Worm (Caenorhabditis elegans): ENCODE measurements around the gene denn-4.

The denn-4 gene

DNA sequence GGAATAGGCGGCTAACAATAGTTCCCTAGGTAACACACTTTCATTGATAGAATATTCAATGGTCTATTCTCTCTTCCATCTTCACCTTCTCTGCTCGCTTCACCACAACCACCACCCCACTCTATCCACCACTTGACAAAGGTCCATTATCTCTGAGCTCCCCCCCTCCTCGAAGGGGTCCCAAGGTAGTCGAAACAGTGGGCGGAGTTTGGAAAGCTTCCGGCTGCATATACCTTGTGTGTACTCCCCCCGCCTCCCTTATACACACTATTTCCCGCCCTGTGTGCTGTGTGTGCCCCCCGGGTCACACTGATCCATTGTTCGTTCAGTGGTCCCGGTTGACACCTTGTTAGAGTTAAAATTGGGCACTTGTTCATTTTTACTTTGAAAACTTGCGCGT lies 15.3 kb upstream of the denn-4 start:
- peak; percentile 8 for TF ChIP-seq med-1 (GFP tag; optimal IDR thresholded peaks at IDR 0.05; ENCODE audit: insufficient read depth)
- no peak for TF ChIP-seq klf-2 (GFP tag; conservative IDR thresholded peaks at IDR 0.05)

DNA sequence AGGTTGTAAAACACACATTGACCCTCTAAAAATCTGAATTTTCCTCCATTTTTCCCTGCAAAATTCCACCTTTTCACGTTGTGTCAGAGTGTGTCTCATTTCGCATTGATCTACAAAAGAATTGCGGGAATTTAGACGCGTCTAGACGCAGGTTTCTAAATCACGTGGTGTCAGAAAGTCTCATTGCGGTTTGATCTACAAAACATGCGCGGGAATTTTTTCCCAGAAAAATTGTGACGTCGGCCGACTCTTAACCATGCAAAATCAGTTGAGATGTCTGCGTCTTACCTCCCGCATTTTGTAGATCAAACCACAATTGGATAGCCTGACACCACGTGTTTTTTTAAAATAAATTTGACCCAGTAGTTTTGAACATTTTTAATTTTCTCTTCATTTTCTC lies 14.9 kb upstream of the denn-4 start:
- TF ChIP-seq cog-1 (tag; optimal IDR thresholded peaks at IDR 0.05) (no peak), med-1 (GFP tag; optimal IDR thresholded peaks at IDR 0.05; ENCODE audit: insufficient read depth) (no peak), klf-2 (GFP tag; conservative IDR thresholded peaks at IDR 0.05) (no peak), flt-1 (GFP tag; IDR thresholded peaks at IDR 0.05) (no peak), ref-1 (GFP tag; conservative IDR thresholded peaks at IDR 0.05) (no peak), ztf-23 (GFP tag; IDR thresholded peaks at IDR 0.05) (no peak), T22C8.4 (GFP tag; IDR thresholded peaks at IDR 0.05) (no peak), tab-1 (GFP tag; IDR thresholded peaks at IDR 0.05) (no peak), ztf-29 (GFP tag; IDR thresholded peaks at IDR 0.05) (no peak)

DNA sequence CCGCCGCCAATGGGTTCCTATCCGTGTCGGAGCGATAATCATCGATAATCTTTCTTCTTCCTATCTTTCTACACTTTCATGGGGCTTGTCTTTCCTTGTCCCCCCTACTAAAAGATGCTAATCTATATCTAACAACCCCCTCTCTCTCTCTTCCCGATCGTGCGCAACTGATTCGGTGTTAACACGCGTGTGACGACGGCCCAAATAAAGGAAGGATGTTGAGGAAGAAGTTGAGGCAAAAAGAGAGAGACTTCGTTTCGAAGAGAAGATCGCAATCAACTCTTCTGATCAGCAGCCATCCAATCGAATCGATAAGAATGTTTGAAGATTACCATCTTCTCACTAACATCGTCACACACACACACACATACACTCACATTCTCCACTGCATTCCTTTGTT lies 12.5 kb upstream of the denn-4 start:
- TF ChIP-seq cog-1 (tag; optimal IDR thresholded peaks at IDR 0.05) (peak; percentile 19), med-1 (GFP tag; optimal IDR thresholded peaks at IDR 0.05; ENCODE audit: insufficient read depth) (no peak), T22C8.4 (GFP tag; IDR thresholded peaks at IDR 0.05) (no peak), flt-1 (GFP tag; IDR thresholded peaks at IDR 0.05) (no peak), ztf-29 (GFP tag; IDR thresholded peaks at IDR 0.05) (0 out of 2 replicates have a peak, but pooled peaks have one; percentile 45)

DNA sequence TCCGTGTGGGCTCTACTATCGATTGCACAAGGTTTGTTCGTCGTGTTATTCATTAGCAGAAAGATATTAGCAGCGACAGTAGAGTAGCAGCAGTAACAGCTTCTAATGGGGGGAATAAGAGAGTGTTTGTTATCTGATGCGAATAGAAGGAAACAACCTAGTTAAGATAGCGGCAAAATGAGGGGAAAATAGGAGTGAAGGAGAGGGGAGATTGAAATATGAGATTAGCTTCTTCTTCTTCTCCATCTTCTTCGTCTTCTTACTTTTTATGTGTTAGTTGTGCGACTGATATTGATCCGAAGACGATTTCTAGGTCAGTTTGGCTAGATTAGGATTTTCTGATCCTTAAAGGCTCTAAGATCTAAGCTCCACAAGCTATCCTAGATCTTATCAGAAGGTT lies 8.9 kb upstream of the denn-4 start:
- no peak for TF ChIP-seq klf-2 (GFP tag; conservative IDR thresholded peaks at IDR 0.05)

DNA sequence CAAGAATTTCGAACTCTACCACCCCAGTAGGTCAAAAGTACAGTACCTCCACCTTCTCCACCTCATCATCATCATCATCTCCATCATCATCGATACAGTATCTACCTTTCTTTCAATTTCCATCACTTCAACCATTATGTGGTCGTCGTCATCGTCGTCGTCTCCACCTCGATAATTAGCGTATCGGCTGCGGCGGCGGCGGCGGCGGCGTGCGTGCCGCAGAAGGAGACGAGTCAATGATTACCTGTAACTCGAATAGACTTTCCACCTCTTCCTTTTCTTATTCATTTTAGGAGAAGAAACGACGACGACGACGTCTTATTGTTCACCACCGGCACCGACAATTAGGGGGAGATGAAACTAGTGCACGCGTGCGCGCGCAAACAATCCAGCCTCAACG lies 8.3 kb upstream of the denn-4 start:
- no peak for TF ChIP-seq ref-1 (GFP tag; conservative IDR thresholded peaks at IDR 0.05)
- no peak for TF ChIP-seq tab-1 (GFP tag; IDR thresholded peaks at IDR 0.05)
- TF ChIP-seq med-1 (GFP tag; optimal IDR thresholded peaks at IDR 0.05; ENCODE audit: insufficient read depth), result no peak
- no peak for TF ChIP-seq cog-1 (tag; optimal IDR thresholded peaks at IDR 0.05)
- no peak for TF ChIP-seq flt-1 (GFP tag; IDR thresholded peaks at IDR 0.05)
- no peak for TF ChIP-seq T22C8.4 (GFP tag; IDR thresholded peaks at IDR 0.05)
- TF ChIP-seq ztf-23 (GFP tag; IDR thresholded peaks at IDR 0.05), result no peak
- TF ChIP-seq ztf-29 (GFP tag; IDR thresholded peaks at IDR 0.05), result no peak
- no peak for TF ChIP-seq klf-2 (GFP tag; conservative IDR thresholded peaks at IDR 0.05)

DNA sequence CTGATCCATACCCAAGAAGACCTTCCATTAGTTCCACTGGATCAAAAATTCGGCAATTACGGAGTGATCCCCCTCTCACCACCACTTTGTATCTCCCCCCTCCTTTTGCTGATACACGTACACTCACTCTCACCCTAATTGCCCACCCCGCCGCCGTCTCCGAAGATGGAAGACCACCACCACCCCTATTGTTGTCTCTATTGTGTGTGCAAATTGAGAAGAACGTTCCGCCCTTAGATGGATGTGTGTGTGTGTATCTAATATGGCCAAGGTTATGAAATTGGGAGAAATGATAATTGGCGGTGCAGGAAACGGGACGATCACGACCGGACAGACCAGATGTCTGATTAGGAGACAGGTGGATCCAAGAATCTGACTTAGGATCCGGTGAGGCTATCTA lies 7.6 kb upstream of the denn-4 start:
- TF ChIP-seq med-1 (GFP tag; optimal IDR thresholded peaks at IDR 0.05; ENCODE audit: insufficient read depth) (no peak), flt-1 (GFP tag; IDR thresholded peaks at IDR 0.05) (peak; percentile 43; the same call in 1 of the 2 replicates), T22C8.4 (GFP tag; IDR thresholded peaks at IDR 0.05) (no peak), ztf-29 (GFP tag; IDR thresholded peaks at IDR 0.05) (no peak)

DNA sequence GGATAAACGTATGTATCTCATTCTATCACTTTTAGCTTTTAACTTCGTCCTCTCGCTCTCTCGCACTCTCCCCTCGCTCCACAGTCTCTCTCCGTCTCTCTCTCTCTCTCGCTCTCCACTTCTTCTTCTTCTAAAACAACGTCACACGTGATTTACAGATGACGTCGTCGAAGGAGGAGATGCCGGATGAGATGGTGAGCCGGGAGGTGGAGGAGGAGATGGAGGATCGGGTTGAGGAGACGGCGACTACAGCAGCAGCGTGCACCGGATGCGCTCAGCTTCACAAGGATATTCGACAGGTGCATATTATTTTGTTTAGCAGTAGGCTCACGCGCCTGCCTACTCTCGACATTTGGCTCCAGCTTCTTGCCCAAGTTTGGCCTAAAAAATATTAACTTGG lies 6.0 kb upstream of the denn-4 start, which contains the start of gene elt-6:
Gene elt-6, plus strand, starts transcription at position 159 of the 400 bp plus-strand sequence.
- TF ChIP-seq tab-1 (GFP tag; IDR thresholded peaks at IDR 0.05) (no peak), med-1 (GFP tag; optimal IDR thresholded peaks at IDR 0.05; ENCODE audit: insufficient read depth) (no peak), ztf-23 (GFP tag; IDR thresholded peaks at IDR 0.05) (0 out of 2 replicates have a peak, but pooled peaks have one; percentile 37)

DNA sequence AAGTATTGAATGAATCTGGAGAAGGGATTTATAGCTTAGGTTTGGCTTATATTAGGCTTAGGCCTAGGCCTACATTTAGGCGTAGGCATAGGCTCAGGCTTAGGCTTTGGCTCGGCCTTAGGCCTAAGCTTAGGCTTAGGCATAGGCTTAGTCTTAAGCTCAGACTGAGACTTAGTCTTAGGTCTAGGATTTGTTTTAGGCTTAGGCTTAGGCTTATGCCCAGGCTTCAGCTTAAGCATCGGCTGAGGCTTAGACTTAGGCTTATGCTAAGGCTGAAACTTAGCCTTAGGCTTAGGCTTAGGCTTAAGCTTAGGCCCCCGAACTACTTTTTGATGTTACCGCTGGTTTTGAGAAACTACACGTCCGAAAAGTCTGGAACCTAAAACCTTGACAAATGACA lies 3.3 kb upstream of the denn-4 start:
- TF ChIP-seq cog-1 (tag; optimal IDR thresholded peaks at IDR 0.05), result no peak
- peak; percentile 8; the same call in 1 of the 2 replicates for TF ChIP-seq ztf-29 (GFP tag; IDR thresholded peaks at IDR 0.05)

DNA sequence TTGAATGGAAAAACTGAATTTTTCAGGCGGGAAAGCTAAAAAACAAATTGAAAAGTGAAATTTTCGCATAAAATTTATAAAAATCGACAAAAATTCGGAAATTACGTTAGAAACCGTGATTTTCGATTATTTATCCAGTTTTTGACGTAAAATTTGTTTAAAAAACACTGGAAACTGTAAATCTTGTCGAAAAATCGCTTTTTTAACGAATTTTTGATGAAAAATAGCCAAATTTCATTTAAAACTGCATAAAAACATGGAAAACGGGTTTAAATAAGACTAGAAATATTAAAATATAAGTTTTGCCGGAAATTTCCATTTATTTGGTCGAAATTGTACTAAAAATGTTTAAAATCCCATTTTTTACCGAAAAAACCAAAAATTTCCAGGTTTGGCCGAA lies 377 bp downstream of the denn-4 start:
- TF ChIP-seq T22C8.4 (GFP tag; IDR thresholded peaks at IDR 0.05) (no peak), tab-1 (GFP tag; IDR thresholded peaks at IDR 0.05) (no peak), cog-1 (tag; optimal IDR thresholded peaks at IDR 0.05) (no peak), ztf-23 (GFP tag; IDR thresholded peaks at IDR 0.05) (no peak), klf-2 (GFP tag; conservative IDR thresholded peaks at IDR 0.05) (no peak), med-1 (GFP tag; optimal IDR thresholded peaks at IDR 0.05; ENCODE audit: insufficient read depth) (no peak), flt-1 (GFP tag; IDR thresholded peaks at IDR 0.05) (no peak), ref-1 (GFP tag; conservative IDR thresholded peaks at IDR 0.05) (no peak), ztf-29 (GFP tag; IDR thresholded peaks at IDR 0.05) (no peak)

DNA sequence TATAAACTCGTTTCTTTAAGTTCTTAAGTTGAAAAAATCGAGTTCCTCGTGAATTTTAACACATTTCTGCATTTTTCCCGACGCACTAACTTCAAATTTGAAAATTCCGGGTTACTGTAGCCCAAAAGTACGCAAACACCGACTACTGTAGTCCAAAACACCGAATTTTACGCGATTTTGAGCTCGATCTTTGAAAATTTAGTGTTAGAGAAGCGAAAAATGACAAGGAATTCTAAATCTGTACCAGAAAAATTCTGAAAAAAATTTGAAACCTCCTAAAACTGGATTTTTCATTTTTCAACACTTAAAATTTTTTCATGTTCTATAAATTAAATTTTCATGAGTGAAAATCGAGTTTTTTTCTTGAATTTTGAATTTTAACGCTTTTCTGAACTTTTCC lies 21.4 kb downstream of the denn-4 start:
- TF ChIP-seq cog-1 (tag; optimal IDR thresholded peaks at IDR 0.05), result no peak
- no peak for TF ChIP-seq ztf-23 (GFP tag; IDR thresholded peaks at IDR 0.05)
- no peak for TF ChIP-seq T22C8.4 (GFP tag; IDR thresholded peaks at IDR 0.05)
- no peak for TF ChIP-seq flt-1 (GFP tag; IDR thresholded peaks at IDR 0.05)
- no peak for TF ChIP-seq tab-1 (GFP tag; IDR thresholded peaks at IDR 0.05)
- no peak for TF ChIP-seq ztf-29 (GFP tag; IDR thresholded peaks at IDR 0.05)

DNA sequence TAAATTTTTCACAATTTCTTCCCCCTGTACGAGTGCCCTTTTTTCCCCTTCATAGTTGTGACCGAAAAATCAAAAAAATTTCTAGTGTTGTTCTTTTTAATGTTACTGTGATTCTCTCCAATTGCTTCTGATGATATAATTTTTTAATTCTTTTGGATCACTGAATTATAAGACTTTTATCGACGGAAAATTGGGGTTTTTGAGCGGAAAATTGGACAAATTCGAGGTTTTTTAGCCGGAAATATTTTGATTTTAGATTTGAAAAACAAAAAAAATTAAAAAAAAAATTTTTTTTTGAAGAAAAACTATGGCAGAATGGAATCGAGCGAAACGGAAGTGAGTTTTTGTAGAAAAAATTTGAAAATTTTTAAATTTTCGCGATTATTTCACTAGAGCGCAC lies 24.1 kb downstream of the denn-4 start, which contains the start of gene tsen-54:
Gene tsen-54, plus strand, starts transcription at position 301 of the 400 bp plus-strand sequence.
- TF ChIP-seq T22C8.4 (GFP tag; IDR thresholded peaks at IDR 0.05) (no peak), tab-1 (GFP tag; IDR thresholded peaks at IDR 0.05) (no peak), ref-1 (GFP tag; conservative IDR thresholded peaks at IDR 0.05) (no peak), cog-1 (tag; optimal IDR thresholded peaks at IDR 0.05) (no peak)

DNA sequence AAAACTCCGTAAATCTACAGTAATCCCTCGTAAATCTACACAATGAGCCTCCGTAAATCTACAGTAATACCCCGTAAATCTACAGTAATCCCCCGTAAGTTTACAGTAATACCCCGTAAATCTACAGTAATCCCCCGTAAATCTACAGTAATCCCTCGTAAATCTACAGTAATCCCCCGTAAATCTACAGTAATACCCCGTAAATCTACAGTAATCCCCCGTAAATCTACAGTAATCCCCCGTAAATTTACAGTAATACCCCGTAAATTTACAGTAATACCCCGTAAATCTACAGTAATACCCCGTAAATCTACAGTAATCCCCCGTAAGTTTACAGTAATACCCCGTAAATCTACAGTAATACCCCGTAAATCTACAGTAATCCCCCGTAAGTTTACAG lies 26.8 kb downstream of the denn-4 start:
- TF ChIP-seq ztf-29 (GFP tag; IDR thresholded peaks at IDR 0.05) (peak; percentile 36; the same call in 1 of the 2 replicates), ref-1 (GFP tag; conservative IDR thresholded peaks at IDR 0.05) (peak; percentile 38; the same call in 1 of the 2 replicates)
